Fruit fly (Drosophila melanogaster) whole organism, embryonic: Measurements from ENCODE around the gene ng4.

Source experiments
- Atf-2 ChIP-seq: fragments of 200-800 bp; sonication (Bioruptor generic); optimal IDR thresholded peaks from 2 replicates; lab custom pipeline; 2016; ENCODE audit warnings: missing biosample characterization, missing genetic modification characterization
- Blimp-1 ChIP-seq: fragments of 200-800 bp; sonication (Bioruptor generic); optimal IDR thresholded peaks from 3 replicates; lab custom pipeline; 2018; ENCODE audit warnings: missing biosample characterization, missing genetic modification characterization, mild to moderate bottlenecking, moderate library complexity, missing genetic modification reagents
- CG10274 ChIP-seq: fragments of 200-800 bp; sonication (Bioruptor generic); optimal IDR thresholded peaks from 3 replicates; lab custom pipeline; 2017; ENCODE audit warnings: missing biosample characterization, mild to moderate bottlenecking, missing genetic modification characterization
- CG10462 ChIP-seq: fragments of 200-800 bp; sonication (Bioruptor generic); optimal IDR thresholded peaks from 2 replicates; lab custom pipeline; 2016; ENCODE audit warnings: missing biosample characterization, missing genetic modification characterization
- CG10979 ChIP-seq: fragments of 200-800 bp; sonication (Bioruptor generic); optimal IDR thresholded peaks from 2 replicates; lab custom pipeline; 2018; ENCODE audit warnings: missing biosample characterization, mild to moderate bottlenecking, missing genetic modification characterization, moderate library complexity
- CG12744 ChIP-seq: fragments of 200-800 bp; sonication (Bioruptor generic); optimal IDR thresholded peaks from 2 replicates; lab custom pipeline; 2016; ENCODE audit warnings: missing biosample characterization, missing genetic modification characterization
- CG13894 ChIP-seq: fragments of 200-800 bp; sonication (Bioruptor generic); optimal IDR thresholded peaks from 3 replicates; lab custom pipeline; 2018; ENCODE audit warnings: missing biosample characterization, mild to moderate bottlenecking, missing genetic modification characterization, moderate library complexity
- CG14710 ChIP-seq: fragments of 200-800 bp; sonication (Bioruptor generic); optimal IDR thresholded peaks from 3 replicates; lab custom pipeline; 2019; ENCODE audit warnings: missing biosample characterization, mild to moderate bottlenecking, missing genetic modification characterization, moderate library complexity
- CG15479 ChIP-seq: fragments of 200-800 bp; sonication (Bioruptor generic); optimal IDR thresholded peaks from 3 replicates; lab custom pipeline; 2019; ENCODE audit warnings: missing biosample characterization, mild to moderate bottlenecking, missing genetic modification characterization, moderate library complexity
- CG15601 ChIP-seq: fragments of 200-800 bp; sonication (Bioruptor generic); optimal IDR thresholded peaks from 3 replicates; lab custom pipeline; 2019; ENCODE audit warnings: missing biosample characterization, mild to moderate bottlenecking, missing genetic modification characterization, moderate library complexity
- CG17568 ChIP-seq: fragments of 200-800 bp; sonication (Bioruptor generic); optimal IDR thresholded peaks from 2 replicates; lab custom pipeline; 2018; ENCODE audit warnings: missing biosample characterization, mild to moderate bottlenecking, missing genetic modification characterization, moderate library complexity
- CG33213 ChIP-seq: fragments of 200-800 bp; sonication (Bioruptor generic); optimal IDR thresholded peaks from 3 replicates; lab custom pipeline; 2016; ENCODE audit warnings: missing biosample characterization, missing genetic modification characterization
- CG34376 ChIP-seq: fragments of 200-800 bp; sonication (Bioruptor generic); optimal IDR thresholded peaks from 2 replicates; lab custom pipeline; 2018; ENCODE audit warnings: missing biosample characterization, mild to moderate bottlenecking, missing genetic modification characterization
- CG4282 ChIP-seq: fragments of 200-800 bp; sonication (Bioruptor generic); optimal IDR thresholded peaks from 2 replicates; lab custom pipeline; 2016; ENCODE audit warnings: missing biosample characterization, missing genetic modification characterization
- CG43689 ChIP-seq: fragments of 200-800 bp; sonication (Bioruptor generic); IDR thresholded peaks from 2 replicates; pipeline ENCODE4 v1.3.6; 2022; ENCODE audit warnings: missing biosample characterization, missing genetic modification characterization
- CG6791 ChIP-seq: fragments of 200-800 bp; sonication (Bioruptor generic); IDR thresholded peaks from 3 replicates; pipeline ENCODE4 v1.3.6; 2022; ENCODE audit warnings: missing biosample characterization, missing genetic modification characterization; ENCODE audit not compliant: partially characterized antibody
- CG6813 ChIP-seq: fragments of 200-800 bp; sonication (Bioruptor generic); optimal IDR thresholded peaks from 2 replicates; lab custom pipeline; 2017; ENCODE audit warnings: missing biosample characterization, missing genetic modification characterization, mild to moderate bottlenecking, moderate library complexity, missing genetic modification reagents
- CG8944 ChIP-seq: fragments of 200-800 bp; sonication (Bioruptor generic); optimal IDR thresholded peaks from 3 replicates; lab custom pipeline; 2016; ENCODE audit warnings: missing biosample characterization, missing genetic modification characterization
- E2f2 ChIP-seq: fragments of 200-800 bp; sonication (Bioruptor generic); IDR thresholded peaks from 2 replicates; pipeline ENCODE4 v1.3.6; 2022; ENCODE audit warnings: missing biosample characterization, missing genetic modification characterization
- Eip74EF ChIP-seq, 2 experiments: fragments of 200-800 bp in 1 of 2; fragments of >200 bp in 1 of 2; sonication (Bioruptor generic) in 1 of 2; optimal IDR thresholded peaks; 2 replicates each; lab custom pipeline; 2017 to 2019; ENCODE audit warnings: missing biosample characterization in 2 of 2, missing genetic modification characterization in 2 of 2, mild to moderate bottlenecking in 1 of 2, moderate library complexity in 1 of 2
- Fer2 ChIP-seq: fragments of 200-800 bp; sonication (Bioruptor generic); optimal IDR thresholded peaks from 2 replicates; lab custom pipeline; 2018; ENCODE audit warnings: missing biosample characterization, mild to moderate bottlenecking, missing genetic modification characterization, moderate library complexity
- HLH4C ChIP-seq: fragments of 200-800 bp; sonication (Bioruptor generic); IDR thresholded peaks from 3 replicates; pipeline ENCODE4 v1.3.6; 2022; ENCODE audit warnings: missing biosample characterization, missing genetic modification characterization; ENCODE audit not compliant: partially characterized antibody
- HmgD ChIP-seq: fragments of 200-800 bp; sonication (Bioruptor generic); optimal IDR thresholded peaks from 3 replicates; lab custom pipeline; 2016; ENCODE audit warnings: missing biosample characterization, missing genetic modification characterization
- Hmr ChIP-seq: fragments of 200-800 bp; sonication (Bioruptor generic); optimal IDR thresholded peaks from 3 replicates; lab custom pipeline; 2017; ENCODE audit warnings: mild to moderate bottlenecking, missing biosample characterization, missing genetic modification reagents, missing genetic modification characterization
- Jarid2 ChIP-seq: fragments of 200-800 bp; sonication (Bioruptor generic); optimal IDR thresholded peaks from 3 replicates; lab custom pipeline; 2017; ENCODE audit warnings: mild to moderate bottlenecking, missing biosample characterization, missing genetic modification reagents, missing genetic modification characterization
- Kr ChIP-seq: fragments of 200-800 bp; sonication (Bioruptor generic); optimal IDR thresholded peaks from 2 replicates; lab custom pipeline; 2017; ENCODE audit warnings: missing biosample characterization, mild to moderate bottlenecking, missing genetic modification characterization
- Lim3 ChIP-seq: fragments of 200-800 bp; sonication (Bioruptor generic); IDR thresholded peaks from 2 replicates; pipeline ENCODE4 v1.3.6; 2022; ENCODE audit warnings: missing biosample characterization, missing genetic modification characterization
- Oli ChIP-seq: fragments of 200-800 bp; sonication (Bioruptor generic); optimal IDR thresholded peaks from 2 replicates; lab custom pipeline; 2018; ENCODE audit warnings: missing biosample characterization, mild to moderate bottlenecking, missing genetic modification characterization, moderate library complexity
- PHDP ChIP-seq: fragments of 200-800 bp; sonication (Bioruptor generic); optimal IDR thresholded peaks from 3 replicates; lab custom pipeline; 2018; ENCODE audit warnings: missing biosample characterization, mild to moderate bottlenecking, missing genetic modification characterization, moderate library complexity
- Pdp1 ChIP-seq, 2 experiments: fragments of 200-800 bp; sonication (Bioruptor generic); optimal IDR thresholded peaks; 3 replicates each; lab custom pipeline; 2016; ENCODE audit warnings: missing biosample characterization in 2 of 2, missing genetic modification characterization in 2 of 2, mild to moderate bottlenecking in 1 of 2, moderate library complexity in 1 of 2
- ab ChIP-seq: fragments of 200-800 bp; sonication (Bioruptor generic); optimal IDR thresholded peaks from 2 replicates; lab custom pipeline; 2016; ENCODE audit warnings: missing biosample characterization, missing genetic modification characterization
- amos ChIP-seq: fragments of 200-800 bp; sonication (Bioruptor generic); IDR thresholded peaks from 2 replicates; pipeline ENCODE4 v1.3.6; 2022; ENCODE audit warnings: missing biosample characterization, missing genetic modification characterization; ENCODE audit not compliant: partially characterized antibody
- ara ChIP-seq: fragments of 200-800 bp; sonication (Bioruptor generic); IDR thresholded peaks from 2 replicates; pipeline ENCODE4 v1.3.6; 2022; ENCODE audit warnings: missing biosample characterization, missing genetic modification characterization
- ash1 ChIP-seq: fragments of 200-800 bp; sonication (Bioruptor generic); optimal IDR thresholded peaks from 2 replicates; lab custom pipeline; 2018; ENCODE audit warnings: missing biosample characterization, mild to moderate bottlenecking, missing genetic modification characterization
- bbx ChIP-seq: fragments of 200-800 bp; sonication (Bioruptor generic); IDR thresholded peaks from 2 replicates; pipeline ENCODE4 v1.3.6; 2022; ENCODE audit warnings: missing biosample characterization, missing genetic modification characterization; ENCODE audit not compliant: partially characterized antibody
- chinmo ChIP-seq: fragments of 200-800 bp; sonication (Bioruptor generic); IDR thresholded peaks from 4 replicates; pipeline ENCODE4 v1.3.6; 2022; ENCODE audit warnings: missing biosample characterization, missing genetic modification characterization; ENCODE audit not compliant: partially characterized antibody
- dan ChIP-seq: fragments of 200-800 bp; sonication (Bioruptor generic); IDR thresholded peaks from 2 replicates; pipeline ENCODE4 v1.3.6; 2022; ENCODE audit warnings: missing biosample characterization, missing genetic modification characterization
- insv ChIP-seq, 2 experiments: fragments of 200-800 bp; sonication (Bioruptor generic); optimal IDR thresholded peaks; 3 replicates each; lab custom pipeline; 2016 to 2018; ENCODE audit warnings: missing biosample characterization in 2 of 2, missing genetic modification characterization in 2 of 2
- lola ChIP-seq, 3 experiments: fragments of >200 bp in 2 of 3; fragments of 200-800 bp in 1 of 3; sonication (Bioruptor generic) in 1 of 3; optimal IDR thresholded peaks; 2 replicates each; lab custom pipeline; 2017 to 2019; ENCODE audit warnings: missing biosample characterization in 3 of 3, missing genetic modification characterization in 3 of 3, mild to moderate bottlenecking in 1 of 3, moderate library complexity in 1 of 3
- mam ChIP-seq: fragments of 200-800 bp; sonication (Bioruptor generic); optimal IDR thresholded peaks from 3 replicates; lab custom pipeline; 2016; ENCODE audit warnings: missing biosample characterization, missing genetic modification characterization
- p53 ChIP-seq: fragments of 200-800 bp; sonication (Bioruptor generic); optimal IDR thresholded peaks from 2 replicates; lab custom pipeline; 2016; ENCODE audit warnings: missing biosample characterization, missing genetic modification characterization
- pho ChIP-seq: fragments of 200-800 bp; sonication (Bioruptor generic); optimal IDR thresholded peaks from 2 replicates; lab custom pipeline; 2016; ENCODE audit warnings: missing biosample characterization, missing genetic modification characterization
- sim ChIP-seq: fragments of 200-800 bp; sonication (Bioruptor generic); IDR thresholded peaks from 2 replicates; pipeline ENCODE4 v1.3.6; 2022; ENCODE audit warnings: missing biosample characterization, missing genetic modification characterization
- trem ChIP-seq: fragments of 200-800 bp; optimal IDR thresholded peaks from 3 replicates; lab custom pipeline; 2019; ENCODE audit warnings: missing biosample characterization, mild to moderate bottlenecking, missing genetic modification characterization, moderate library complexity
- z ChIP-seq: fragments of 200-800 bp; sonication (Bioruptor generic); IDR thresholded peaks from 3 replicates; pipeline ENCODE4 v1.3.6; 2022; ENCODE audit warnings: missing biosample characterization, missing genetic modification characterization
- zen ChIP-seq: fragments of 200-800 bp; sonication (Bioruptor generic); optimal IDR thresholded peaks from 3 replicates; lab custom pipeline; 2018; ENCODE audit warnings: missing biosample characterization, mild to moderate bottlenecking, missing genetic modification characterization, moderate library complexity
- zen2 ChIP-seq: fragments of 200-800 bp; sonication (Bioruptor generic); IDR thresholded peaks from 3 replicates; pipeline ENCODE4 v1.3.6; 2022; ENCODE audit warnings: missing biosample characterization, missing genetic modification characterization; ENCODE audit not compliant: partially characterized antibody

The ng4 gene

DNA sequence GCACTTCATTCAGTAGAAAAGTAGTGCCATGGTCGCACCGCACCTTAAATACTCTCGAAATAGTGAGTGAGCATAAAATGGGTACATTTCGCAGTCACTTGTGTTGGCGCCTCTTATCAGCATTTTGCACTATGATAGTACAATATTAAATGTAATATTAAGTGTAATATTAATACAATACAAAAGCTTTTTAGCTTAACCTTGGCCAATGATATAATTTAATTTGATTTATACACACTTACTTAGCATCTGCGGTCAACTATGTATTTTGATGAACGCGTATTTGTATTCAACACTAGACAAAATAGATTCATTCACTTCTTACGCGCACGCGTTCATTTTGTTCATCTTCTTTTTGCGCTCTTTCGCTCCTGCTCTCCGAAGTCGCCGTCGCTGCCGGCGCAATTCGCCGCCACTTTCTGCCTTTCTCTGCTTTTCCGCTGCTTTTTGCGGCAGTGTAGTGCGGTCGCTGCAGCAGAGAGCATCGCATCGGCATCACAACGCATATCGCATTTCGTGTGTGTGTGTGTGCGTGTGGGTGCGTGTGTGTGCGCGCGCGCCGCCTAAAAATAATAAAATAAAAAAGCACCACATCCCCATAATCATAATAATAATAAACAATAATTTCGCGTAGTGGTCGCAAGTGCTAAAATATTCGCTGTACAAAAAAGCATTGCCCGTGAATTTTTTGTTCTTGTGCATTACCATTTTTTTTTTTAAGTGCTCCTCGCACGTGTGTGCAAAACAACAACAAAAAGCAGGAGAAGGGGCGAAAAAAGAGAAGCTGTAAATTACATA lies 45.1 kb upstream of the ng4 start (continued):
- TF ChIP-seq ara: peak; percentile 58; the same call in 1 of the 2 replicates
- peak; percentile 5 for TF ChIP-seq CG8944 (GFP tag; lab: Kevin White, UChicago)
- TF ChIP-seq mam: no peak
- no peak for TF ChIP-seq Atf-2 (GFP tag; lab: Kevin White, UChicago)
- TF ChIP-seq CG14710: peak; percentile 24
- TF ChIP-seq p53 (GFP tag; lab: Kevin White, UChicago): no peak
- TF ChIP-seq CG17568 (GFP tag; lab: Kevin White, UChicago): no peak
- TF ChIP-seq Jarid2 (GFP tag; lab: Kevin White, UChicago): peak; percentile 90
- TF ChIP-seq CG10979 (tag; lab: Kevin White, UChicago): peak; percentile 39
- TF ChIP-seq CG12744 (GFP tag; lab: Kevin White, UChicago): no peak
- no peak for TF ChIP-seq pho (GFP tag; lab: Kevin White, UChicago)
- TF ChIP-seq zen2: 0 out of 3 replicates have a peak, but pooled peaks have one; percentile 26
- TF ChIP-seq CG34376 (GFP tag; lab: Kevin White, UChicago): no peak
- TF ChIP-seq trem (tag; lab: Kevin White, UChicago): no peak
- no peak for TF ChIP-seq CG13894 (tag; lab: Kevin White, UChicago)
- no peak for TF ChIP-seq CG6791 (GFP tag; lab: Robert Waterston, UW)
- no peak for TF ChIP-seq ash1 (GFP tag; lab: Kevin White, UChicago)
- no peak for TF ChIP-seq ab (GFP tag; lab: Kevin White, UChicago)
- TF ChIP-seq amos (GFP tag; lab: Robert Waterston, UW): no peak
- no peak for TF ChIP-seq bbx (GFP tag; lab: Robert Waterston, UW)
- TF ChIP-seq E2f2 (GFP tag; lab: Robert Waterston, UW): no peak
- TF ChIP-seq Oli (tag; lab: Kevin White, UChicago): peak; percentile 61
- TF ChIP-seq CG33213: no peak
- TF ChIP-seq Eip74EF (GFP tag; optimal IDR thresholded peaks at IDR 0.05; lab: Kevin White, UChicago): peak in 1 of 2 experiments; percentile 36
- no peak for TF ChIP-seq CG6813
- no peak for TF ChIP-seq Kr (GFP tag; lab: Kevin White, UChicago)
- no peak for TF ChIP-seq dan (GFP tag; lab: Robert Waterston, UW)
- TF ChIP-seq zen: no peak
- TF ChIP-seq Fer2 (tag; lab: Kevin White, UChicago): no peak
- peak; percentile 21 for TF ChIP-seq Blimp-1 (GFP tag; lab: Kevin White, UChicago)
- TF ChIP-seq CG43689: peak; percentile 35; the same call in 1 of the 2 replicates
- peak; percentile 46 for TF ChIP-seq PHDP
- no peak for TF ChIP-seq Lim3 (GFP tag; lab: Robert Waterston, UW)
- TF ChIP-seq HmgD (GFP tag; lab: Kevin White, UChicago): no peak
- TF ChIP-seq Hmr (GFP tag; lab: Kevin White, UChicago): peak; percentile 50
- TF ChIP-seq chinmo (GFP tag; lab: Robert Waterston, UW): no peak
- no peak for TF ChIP-seq CG15479 (GFP tag; lab: Kevin White, UChicago)
- TF ChIP-seq Pdp1 (GFP tag; optimal IDR thresholded peaks at IDR 0.05; lab: Kevin White, UChicago): no peak
- no peak for TF ChIP-seq CG10274 (GFP tag; lab: Kevin White, UChicago)
- TF ChIP-seq lola (GFP tag; optimal IDR thresholded peaks at IDR 0.05; lab: Kevin White, UChicago): peak in 1 of 3 experiments; percentile 9
- 0 out of 3 replicates have a peak, but pooled peaks have one; percentile 54 for TF ChIP-seq z (GFP tag; lab: Robert Waterston, UW)
- TF ChIP-seq CG4282 (GFP tag; lab: Kevin White, UChicago): no peak
- TF ChIP-seq sim (GFP tag; lab: Robert Waterston, UW): no peak
- TF ChIP-seq insv (GFP tag; optimal IDR thresholded peaks at IDR 0.05; lab: Kevin White, UChicago): no peak
- TF ChIP-seq CG10462 (GFP tag; lab: Kevin White, UChicago): no peak
- TF ChIP-seq HLH4C (GFP tag; lab: Robert Waterston, UW): 0 out of 3 replicates have a peak, but pooled peaks have one; percentile 12
- no peak for TF ChIP-seq CG15601 (tag; lab: Kevin White, UChicago)
